Fruit fly (Drosophila melanogaster) whole organism, embryonic: ENCODE data around the gene cort.
A peak's percentile ranks its signal among the peaks of the same experiment; 100 is the strongest.

ENCODE experiments used
- Bteb2 ChIP-seq: fragments of 200-800 bp; sonication (Bioruptor generic); optimal IDR thresholded peaks from 2 replicates; lab custom pipeline; 2016; ENCODE audit warnings: missing biosample characterization, missing genetic modification characterization
- CG10431 ChIP-seq: fragments of 200-800 bp; sonication (Bioruptor generic); optimal IDR thresholded peaks from 3 replicates; lab custom pipeline; 2018; ENCODE audit warnings: missing biosample characterization, mild to moderate bottlenecking, missing genetic modification characterization
- CG11696 ChIP-seq: fragments of 200-800 bp; sonication (Bioruptor generic); IDR thresholded peaks from 2 replicates; pipeline ENCODE4 v1.3.6; 2022; ENCODE audit warnings: missing biosample characterization, missing genetic modification characterization
- CG13287 ChIP-seq: fragments of 200-800 bp; sonication (Bioruptor generic); IDR thresholded peaks from 2 replicates; pipeline ENCODE4 v1.3.6; 2022; ENCODE audit warnings: missing biosample characterization, missing genetic modification characterization; ENCODE audit not compliant: partially characterized antibody
- CG14860 ChIP-seq: fragments of 200-800 bp; sonication (Bioruptor generic); IDR thresholded peaks from 3 replicates; pipeline ENCODE4 v1.3.6; 2022; ENCODE audit warnings: missing biosample characterization, missing genetic modification characterization; ENCODE audit not compliant: partially characterized antibody
- CG16779 ChIP-seq: fragments of 200-800 bp; sonication (Bioruptor generic); IDR thresholded peaks from 2 replicates; pipeline ENCODE4 v1.3.6; 2022; ENCODE audit warnings: missing biosample characterization, missing genetic modification characterization
- CG17186 ChIP-seq: fragments of 200-800 bp; sonication (Bioruptor generic); optimal IDR thresholded peaks from 3 replicates; lab custom pipeline; 2017; ENCODE audit warnings: missing biosample characterization, missing genetic modification reagents, missing genetic modification characterization
- CG17912 ChIP-seq: fragments of 200-800 bp; sonication (Bioruptor generic); optimal IDR thresholded peaks from 2 replicates; lab custom pipeline; 2018; ENCODE audit warnings: missing biosample characterization, mild to moderate bottlenecking, missing genetic modification characterization
- CG2120 ChIP-seq: fragments of 200-800 bp; sonication (Bioruptor generic); optimal IDR thresholded peaks from 3 replicates; lab custom pipeline; 2016; ENCODE audit warnings: missing biosample characterization, missing genetic modification characterization
- CG2199 ChIP-seq: fragments of 200-800 bp; sonication (Bioruptor generic); IDR thresholded peaks from 3 replicates; pipeline ENCODE4 v1.3.6; 2022; ENCODE audit warnings: missing biosample characterization, missing genetic modification characterization
- CG30403 ChIP-seq: fragments of 200-800 bp; sonication (Bioruptor generic); optimal IDR thresholded peaks from 3 replicates; lab custom pipeline; 2016; ENCODE audit warnings: missing biosample characterization, missing genetic modification characterization
- CG32772 ChIP-seq: fragments of 200-800 bp; sonication (Bioruptor generic); IDR thresholded peaks from 2 replicates; pipeline ENCODE4 v1.3.6; 2022; ENCODE audit warnings: missing biosample characterization, missing genetic modification characterization
- CG33557 ChIP-seq: fragments of 200-800 bp; sonication (Bioruptor generic); optimal IDR thresholded peaks from 2 replicates; lab custom pipeline; 2019; ENCODE audit warnings: missing biosample characterization, mild to moderate bottlenecking, missing genetic modification characterization, moderate library complexity
- CG3407 ChIP-seq: fragments of 200-800 bp; sonication (Bioruptor generic); optimal IDR thresholded peaks from 2 replicates; lab custom pipeline; 2018; ENCODE audit warnings: missing biosample characterization, mild to moderate bottlenecking, missing genetic modification characterization
- CG34422 ChIP-seq: fragments of 200-800 bp; sonication (Bioruptor generic); IDR thresholded peaks from 3 replicates; pipeline ENCODE4 v1.3.6; 2022; ENCODE audit warnings: missing biosample characterization, missing genetic modification characterization
- CG4820 ChIP-seq: fragments of 200-800 bp; sonication (Bioruptor generic); optimal IDR thresholded peaks from 3 replicates; lab custom pipeline; 2016; ENCODE audit warnings: missing biosample characterization, missing genetic modification characterization
- CG6791 ChIP-seq: fragments of 200-800 bp; sonication (Bioruptor generic); IDR thresholded peaks from 3 replicates; pipeline ENCODE4 v1.3.6; 2022; ENCODE audit warnings: missing biosample characterization, missing genetic modification characterization; ENCODE audit not compliant: partially characterized antibody
- CG9609 ChIP-seq: fragments of 200-800 bp; sonication (Bioruptor generic); optimal IDR thresholded peaks from 3 replicates; lab custom pipeline; 2016; ENCODE audit warnings: missing biosample characterization, missing genetic modification characterization
- CkIIα-i1 ChIP-seq: fragments of 200-800 bp; sonication (Bioruptor generic); IDR thresholded peaks from 2 replicates; pipeline ENCODE4 v1.3.6; 2022; ENCODE audit warnings: missing biosample characterization, missing genetic modification characterization
- ERR ChIP-seq: fragments of 200-800 bp; sonication (Bioruptor generic); optimal IDR thresholded peaks from 2 replicates; lab custom pipeline; 2016; ENCODE audit warnings: missing biosample characterization, missing genetic modification characterization
- Ets97D ChIP-seq: fragments of 200-800 bp; sonication (Bioruptor generic); optimal IDR thresholded peaks from 3 replicates; lab custom pipeline; 2016; ENCODE audit warnings: missing biosample characterization, missing genetic modification characterization
- Med ChIP-seq: fragments of 200-800 bp; sonication (Bioruptor generic); peaks from one replicate; lab custom pipeline; 2016; ENCODE audit warnings: missing biosample characterization, missing genetic modification characterization, mild to moderate bottlenecking, inconsistent platforms, moderate library complexity
- Opbp ChIP-seq: fragments of 200-800 bp; sonication (Bioruptor generic); IDR thresholded peaks from 3 replicates; pipeline ENCODE4 v1.3.6; 2022; ENCODE audit warnings: missing biosample characterization, missing genetic modification characterization; ENCODE audit not compliant: partially characterized antibody
- Scr ChIP-seq: fragments of 200-800 bp; sonication (Bioruptor generic); IDR thresholded peaks from 2 replicates; pipeline ENCODE4 v1.3.6; 2022; ENCODE audit warnings: missing biosample characterization, missing genetic modification characterization; ENCODE audit not compliant: partially characterized antibody
- Sox100B ChIP-seq: fragments of 200-800 bp; sonication (Bioruptor generic); optimal IDR thresholded peaks from 3 replicates; lab custom pipeline; 2018; ENCODE audit warnings: missing biosample characterization, mild to moderate bottlenecking, missing genetic modification characterization
- Ssrp ChIP-seq: fragments of 200-800 bp; sonication (Bioruptor generic); optimal IDR thresholded peaks from 2 replicates; lab custom pipeline; 2018; ENCODE audit warnings: missing biosample characterization, mild to moderate bottlenecking, missing genetic modification characterization, moderate library complexity
- Usf ChIP-seq: fragments of 200-800 bp; sonication (Bioruptor generic); optimal IDR thresholded peaks from 2 replicates; lab custom pipeline; 2017; ENCODE audit warnings: missing genotype, missing biosample characterization, missing genetic modification characterization
- bcd ChIP-seq: fragments of 200-800 bp; sonication (Bioruptor generic); optimal IDR thresholded peaks from 2 replicates; lab custom pipeline; 2017; ENCODE audit warnings: missing biosample characterization, mild to moderate bottlenecking, missing genetic modification characterization
- bsh ChIP-seq, 2 experiments: fragments of 200-800 bp; sonication (Bioruptor generic); optimal IDR thresholded peaks; 2 replicates each; lab custom pipeline; 2017 to 2018; ENCODE audit warnings: mild to moderate bottlenecking in 2 of 2, missing biosample characterization in 2 of 2, missing genetic modification characterization in 2 of 2, moderate library complexity in 1 of 2
- cato ChIP-seq: fragments of 200-800 bp; sonication (Bioruptor generic); optimal IDR thresholded peaks from 2 replicates; lab custom pipeline; 2016; ENCODE audit warnings: missing biosample characterization, missing genetic modification characterization, borderline replicate concordance
- chm ChIP-seq: fragments of 200-800 bp; sonication (Bioruptor generic); IDR thresholded peaks from 2 replicates; pipeline ENCODE4 v1.3.6; 2022; ENCODE audit warnings: missing biosample characterization, missing genetic modification characterization
- chn ChIP-seq: fragments of 200-800 bp; sonication (Bioruptor generic); optimal IDR thresholded peaks from 2 replicates; lab custom pipeline; 2016; ENCODE audit warnings: missing biosample characterization, missing genetic modification characterization
- ci ChIP-seq: fragments of 200-800 bp; sonication (Bioruptor generic); IDR thresholded peaks from 3 replicates; pipeline ENCODE4 v1.3.6; 2022; ENCODE audit warnings: missing biosample characterization, missing genetic modification characterization
- dm ChIP-seq: fragments of 200-800 bp; sonication (Bioruptor generic); optimal IDR thresholded peaks from 3 replicates; lab custom pipeline; 2016; ENCODE audit warnings: missing biosample characterization, missing genetic modification characterization
- emc ChIP-seq: fragments of 200-800 bp; sonication (Bioruptor generic); optimal IDR thresholded peaks from 2 replicates; lab custom pipeline; 2016; ENCODE audit warnings: missing biosample characterization, missing genetic modification characterization
- ewg ChIP-seq: fragments of 200-800 bp; sonication (Bioruptor generic); optimal IDR thresholded peaks from 3 replicates; lab custom pipeline; 2017; ENCODE audit warnings: mild to moderate bottlenecking, missing biosample characterization, missing genetic modification reagents, missing genetic modification characterization
- gfzf ChIP-seq: fragments of 200-800 bp; sonication (Bioruptor generic); optimal IDR thresholded peaks from 2 replicates; lab custom pipeline; 2016; ENCODE audit warnings: missing biosample characterization, mild to moderate bottlenecking, missing genetic modification characterization, moderate library complexity
- hbn ChIP-seq: fragments of 200-800 bp; sonication (Bioruptor generic); IDR thresholded peaks from 2 replicates; pipeline ENCODE4 v1.3.6; 2022; ENCODE audit warnings: missing biosample characterization, missing genetic modification characterization; ENCODE audit not compliant: partially characterized antibody
- jumu ChIP-seq: fragments of 200-800 bp; sonication (Bioruptor generic); optimal IDR thresholded peaks from 3 replicates; lab custom pipeline; 2016; ENCODE audit warnings: missing biosample characterization, missing genetic modification characterization
- luna ChIP-seq: fragments of 200-800 bp; sonication (Bioruptor generic); optimal IDR thresholded peaks from 2 replicates; lab custom pipeline; 2016; ENCODE audit warnings: missing biosample characterization, missing genetic modification characterization
- mld ChIP-seq: fragments of 200-800 bp; sonication (Bioruptor generic); IDR thresholded peaks from 3 replicates; pipeline ENCODE4 v1.3.6; 2022; ENCODE audit warnings: missing biosample characterization, missing genetic modification characterization; ENCODE audit not compliant: partially characterized antibody
- oc ChIP-seq: fragments of 200-800 bp; sonication (Bioruptor generic); optimal IDR thresholded peaks from 2 replicates; lab custom pipeline; 2018; ENCODE audit warnings: missing biosample characterization, mild to moderate bottlenecking, missing genetic modification characterization, moderate library complexity
- pnt ChIP-seq: fragments of 200-800 bp; sonication (Bioruptor generic); optimal IDR thresholded peaks from 3 replicates; lab custom pipeline; 2016; ENCODE audit warnings: missing biosample characterization, missing genetic modification characterization
- pros ChIP-seq: fragments of 200-800 bp; sonication (Bioruptor generic); optimal IDR thresholded peaks from 3 replicates; lab custom pipeline; 2019; ENCODE audit warnings: missing biosample characterization, mild to moderate bottlenecking, missing genetic modification characterization, moderate library complexity
- schlank ChIP-seq: fragments of 200-800 bp; sonication (Bioruptor generic); optimal IDR thresholded peaks from 2 replicates; lab custom pipeline; 2018; ENCODE audit warnings: missing biosample characterization, mild to moderate bottlenecking, missing genetic modification characterization
- sens-2 ChIP-seq: fragments of 200-800 bp; sonication (Bioruptor generic); IDR thresholded peaks from 2 replicates; pipeline ENCODE4 v1.3.6; 2022; ENCODE audit warnings: missing biosample characterization, missing genetic modification characterization
- sima ChIP-seq: fragments of 200-800 bp; sonication (Bioruptor generic); optimal IDR thresholded peaks from 2 replicates; lab custom pipeline; 2016; ENCODE audit warnings: missing biosample characterization, missing genetic modification characterization
- sug ChIP-seq: fragments of 200-800 bp; optimal IDR thresholded peaks from 2 replicates; lab custom pipeline; 2019; ENCODE audit warnings: missing biosample characterization, mild to moderate bottlenecking, missing genetic modification characterization, moderate library complexity
- tin ChIP-seq: fragments of 200-800 bp; sonication (Bioruptor generic); optimal IDR thresholded peaks from 3 replicates; lab custom pipeline; 2016; ENCODE audit warnings: missing biosample characterization, missing genetic modification characterization

Gene cort

dm6 chr2L:6708997-6709662 lies 32.7 kb upstream of the cort start, which contains the start of gene Tsp (continued):
- TF ChIP-seq emc (GFP tag; lab: Kevin White, UChicago) (no peak), CG6791 (GFP tag; lab: Robert Waterston, UW) (no peak), bcd (GFP tag; lab: Kevin White, UChicago) (no peak), hbn (GFP tag; lab: Robert Waterston, UW) (0 out of 2 replicates have a peak, but pooled peaks have one; percentile 35), chn (GFP tag; lab: Kevin White, UChicago) (no peak), sima (GFP tag; lab: Kevin White, UChicago) (no peak), CG11696 (GFP tag; lab: Robert Waterston, UW) (no peak), CG17186 (no peak), CG13287 (GFP tag; lab: Robert Waterston, UW) (peak; percentile 62; the same call in 1 of the 2 replicates), CkIIα-i1 (GFP tag; lab: Robert Waterston, UW) (no peak), ERR (GFP tag; lab: Kevin White, UChicago) (no peak), ewg (GFP tag; lab: Kevin White, UChicago) (no peak), CG32772 (GFP tag; lab: Robert Waterston, UW) (no peak), Ets97D (GFP tag; lab: Kevin White, UChicago) (peak; percentile 25), Ssrp (tag; lab: Kevin White, UChicago) (no peak), Med (GFP tag; lab: Kevin White, UChicago) (peak; percentile 38), dm (peak; percentile 68), pros (GFP tag; lab: Kevin White, UChicago) (peak; percentile 31), cato (no peak), CG3407 (GFP tag; lab: Kevin White, UChicago) (no peak), Usf (no peak), tin (GFP tag; lab: Kevin White, UChicago) (no peak), schlank (tag; lab: Kevin White, UChicago) (no peak), CG33557 (GFP tag; lab: Kevin White, UChicago) (no peak), CG16779 (no peak), CG17912 (GFP tag; lab: Kevin White, UChicago) (no peak), jumu (GFP tag; lab: Kevin White, UChicago) (no peak), CG4820 (GFP tag; lab: Kevin White, UChicago) (no peak), mld (no peak), CG30403 (no peak), sug (tag; lab: Kevin White, UChicago) (peak; percentile 9), sens-2 (GFP tag; lab: Robert Waterston, UW) (no peak), CG14860 (no peak), CG34422 (GFP tag; lab: Robert Waterston, UW) (peak; percentile 48; the same call in 1 of the 3 replicates), ci (peak; percentile 17; the same call in 1 of the 3 replicates), Opbp (0 out of 3 replicates have a peak, but pooled peaks have one; percentile 27), bsh (GFP tag; optimal IDR thresholded peaks at IDR 0.05; lab: Kevin White, UChicago) (no peak), chm (GFP tag; lab: Robert Waterston, UW) (peak; percentile 35; the same call in 1 of the 2 replicates), CG9609 (GFP tag; lab: Kevin White, UChicago) (no peak), luna (GFP tag; lab: Kevin White, UChicago) (no peak), Bteb2 (GFP tag; lab: Kevin White, UChicago) (no peak), oc (tag; lab: Kevin White, UChicago) (peak; percentile 16), Scr (GFP tag; lab: Robert Waterston, UW) (no peak), CG2199 (GFP tag; lab: Robert Waterston, UW) (0 out of 3 replicates have a peak, but pooled peaks have one; percentile 51), CG2120 (no peak), CG10431 (GFP tag; lab: Kevin White, UChicago) (no peak), Sox100B (GFP tag; lab: Kevin White, UChicago) (peak; percentile 5), pnt (GFP tag; lab: Kevin White, UChicago) (no peak), gfzf (GFP tag; lab: Kevin White, UChicago) (peak; percentile 32)
